Worm (Caenorhabditis elegans) whole organism, L4 larva: ENCODE results near the gene Y44A6D.7.

Experiments used
- nhr-77 ChIP-seq: fragments of 150-350 bp; optimal IDR thresholded peaks from 2 replicates; lab custom pipeline; 2014; ENCODE audit warnings: missing biosample characterization, missing genetic modification characterization
- unc-39 ChIP-seq: sonication (generic microtip); optimal IDR thresholded peaks from 2 replicates; lab custom pipeline; 2017; ENCODE audit warnings: missing biosample characterization, missing genetic modification characterization
- zag-1 ChIP-seq: fragments of 150-350 bp; optimal IDR thresholded peaks from 2 replicates; lab custom pipeline; 2014; ENCODE audit warnings: missing biosample characterization, missing genetic modification characterization
- zfp-2 ChIP-seq: sonication (generic microtip); optimal IDR thresholded peaks from 2 replicates; lab custom pipeline; 2016; ENCODE audit warnings: mild to moderate bottlenecking, missing genetic modification characterization, missing compliant biosample characterization

DNA sequence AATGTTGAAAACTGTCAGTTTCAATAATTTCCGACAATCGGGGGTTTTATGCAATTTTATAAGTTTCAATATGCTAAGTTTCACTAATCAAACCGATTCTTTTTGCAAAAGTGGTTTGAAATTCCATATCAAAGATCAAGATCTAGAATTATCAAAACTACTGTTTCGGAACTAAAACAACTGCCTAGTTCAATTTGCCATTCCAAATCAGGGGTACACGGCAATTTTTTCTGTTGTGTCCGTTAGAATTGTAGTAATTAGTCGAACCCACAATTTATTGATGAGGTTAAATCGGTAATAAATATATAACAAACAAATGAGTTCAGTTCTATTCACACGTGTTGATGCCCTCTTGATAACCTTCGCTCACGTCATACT is 28.7 kb upstream of the Y44A6D.7 start:
- TF ChIP-seq unc-39 (tag; lab: Kevin White, UChicago) (no peak), zfp-2 (tag; lab: Kevin White, UChicago) (no peak), zag-1 (tag; lab: Kevin White, UChicago) (no peak), nhr-77 (no peak)
